Fruit fly (Drosophila melanogaster) whole organism, adult: ENCODE data around the gene Tsp5D.

Source experiments
- CG5204 ChIP-seq: fragments of 200-800 bp; sonication (Bioruptor generic); optimal IDR thresholded peaks from 2 replicates; lab custom pipeline; 2016; ENCODE audit warnings: missing biosample characterization, missing genetic modification characterization
- CG7101 ChIP-seq: fragments of 200-800 bp; sonication (Bioruptor generic); optimal IDR thresholded peaks from 2 replicates; lab custom pipeline; 2018; ENCODE audit warnings: missing biosample characterization, mild to moderate bottlenecking, missing genetic modification characterization, moderate library complexity
- Clk ChIP-seq: fragments of 200-800 bp; sonication (Bioruptor generic); optimal IDR thresholded peaks from 2 replicates; lab custom pipeline; 2017; ENCODE audit warnings: missing biosample characterization, missing genetic modification characterization
- Hr96 ChIP-seq: fragments of 200-800 bp; sonication (Bioruptor generic); optimal IDR thresholded peaks from 2 replicates; lab custom pipeline; 2016; ENCODE audit warnings: missing biosample characterization, missing genetic modification characterization
- Mnt ChIP-seq: fragments of 200-800 bp; sonication (Bioruptor generic); optimal IDR thresholded peaks from 2 replicates; lab custom pipeline; 2016; ENCODE audit warnings: missing biosample characterization, mild to moderate bottlenecking, missing genetic modification characterization
- bab1 ChIP-seq: fragments of 200-800 bp; sonication (Bioruptor generic); optimal IDR thresholded peaks from 3 replicates; lab custom pipeline; 2019; ENCODE audit warnings: missing biosample characterization, mild to moderate bottlenecking, missing genetic modification characterization, moderate library complexity
- ovo ChIP-seq: fragments of 200-800 bp; sonication (Bioruptor generic); optimal IDR thresholded peaks from 2 replicates; lab custom pipeline; 2016; ENCODE audit warnings: missing biosample characterization, missing genetic modification characterization
- tj ChIP-seq: fragments of 200-800 bp; sonication (Bioruptor generic); optimal IDR thresholded peaks from 3 replicates; lab custom pipeline; 2017; ENCODE audit warnings: missing biosample characterization, mild to moderate bottlenecking, missing genetic modification characterization, moderate library complexity

DNA sequence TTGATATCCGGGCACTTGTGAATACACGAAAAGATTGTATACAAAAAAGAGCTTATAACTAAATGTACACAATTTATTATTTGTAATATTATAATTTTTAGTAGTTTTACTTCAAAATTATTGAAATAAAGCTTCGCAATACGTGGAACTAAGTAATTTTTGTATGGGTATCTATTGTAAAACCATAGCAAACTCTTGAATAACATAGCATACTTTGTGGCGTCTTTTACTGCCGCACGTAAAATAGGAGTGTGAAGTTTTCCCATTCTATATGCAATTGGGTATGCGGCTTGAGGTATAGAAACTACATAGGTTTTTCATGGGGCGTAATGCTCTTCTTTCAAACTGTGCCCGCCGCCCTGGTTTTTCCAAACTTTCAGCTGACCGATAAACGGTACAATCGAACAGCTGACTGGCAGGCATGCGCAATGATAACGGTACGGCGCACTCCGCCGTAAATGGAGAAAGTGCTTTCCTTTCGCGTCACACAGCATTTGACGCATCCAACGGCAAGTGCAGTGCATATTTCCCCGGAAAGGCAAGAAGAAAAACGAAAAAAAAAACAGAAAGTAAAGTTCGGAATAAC lies 35.1 kb downstream of the Tsp5D start, which contains the start of gene CG5937:
- TF ChIP-seq bab1 (GFP tag; lab: Kevin White, UChicago) (no peak), Mnt (no peak), tj (GFP tag; lab: Kevin White, UChicago) (no peak), Hr96 (GFP tag; lab: Kevin White, UChicago) (no peak), ovo (GFP tag; lab: Kevin White, UChicago) (no peak), CG5204 (no peak), CG7101 (tag; lab: Kevin White, UChicago) (no peak), Clk (no peak)
